Fruit fly (Drosophila melanogaster) whole organism, adult: ENCODE measurements around the gene CG31915.

Source experiments
- CG7101 ChIP-seq: fragments of 200-800 bp; sonication (Bioruptor generic); optimal IDR thresholded peaks from 2 replicates; lab custom pipeline; 2018; ENCODE audit warnings: missing biosample characterization, mild to moderate bottlenecking, missing genetic modification characterization, moderate library complexity
- Hr96 ChIP-seq: fragments of 200-800 bp; sonication (Bioruptor generic); optimal IDR thresholded peaks from 2 replicates; lab custom pipeline; 2016; ENCODE audit warnings: missing biosample characterization, missing genetic modification characterization

DNA sequence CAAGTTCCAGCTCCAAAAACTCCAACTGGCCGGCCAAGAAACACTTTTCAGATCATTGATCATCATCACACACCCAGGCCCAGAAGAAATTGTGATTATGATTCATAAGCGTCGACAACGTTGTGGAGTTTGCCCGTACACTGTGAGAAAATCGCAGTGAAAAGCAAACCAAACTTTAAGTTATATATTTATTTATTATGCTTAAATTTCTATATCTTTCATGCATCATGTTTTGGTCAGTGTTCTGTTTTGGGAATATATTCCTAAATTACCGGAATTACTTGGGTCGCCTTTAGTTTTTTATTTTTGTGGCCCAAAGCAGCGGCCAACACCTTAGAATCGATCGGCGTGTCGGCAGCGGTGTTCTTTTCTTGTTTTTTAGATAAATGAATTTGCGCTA lies 22.8 kb upstream of the CG31915 start:
- TF ChIP-seq Hr96 (GFP tag; lab: Kevin White, UChicago) (no peak), CG7101 (no peak)
